Fruit fly (Drosophila melanogaster) whole organism, adult: Measurements from ENCODE around the gene mRpL9.

ENCODE experiments used
- CG11617 ChIP-seq: fragments of 200-800 bp; sonication (Bioruptor generic); optimal IDR thresholded peaks from 2 replicates; lab custom pipeline; 2017; ENCODE audit warnings: mild to moderate bottlenecking, missing biosample characterization, missing genetic modification reagents, missing genetic modification characterization
- CG12768 ChIP-seq: fragments of 200-800 bp; sonication (Bioruptor generic); optimal IDR thresholded peaks from 2 replicates; lab custom pipeline; 2017; ENCODE audit warnings: missing biosample characterization, missing genetic modification characterization, mild to moderate bottlenecking, moderate library complexity, missing genetic modification reagents
- CG14711 ChIP-seq: fragments of 200-800 bp; sonication (Bioruptor generic); optimal IDR thresholded peaks from 2 replicates; lab custom pipeline; 2018; ENCODE audit warnings: missing biosample characterization, mild to moderate bottlenecking, missing genetic modification characterization, moderate library complexity
- CG1620 ChIP-seq: fragments of 200-800 bp; sonication (Bioruptor generic); optimal IDR thresholded peaks from 2 replicates; lab custom pipeline; 2016; ENCODE audit warnings: missing biosample characterization, missing genetic modification characterization
- CG33017 ChIP-seq: fragments of 200-800 bp; sonication (Bioruptor generic); optimal IDR thresholded peaks from 2 replicates; lab custom pipeline; 2018; ENCODE audit warnings: missing biosample characterization, mild to moderate bottlenecking, missing genetic modification characterization, moderate library complexity
- CG5204 ChIP-seq: fragments of 200-800 bp; sonication (Bioruptor generic); optimal IDR thresholded peaks from 2 replicates; lab custom pipeline; 2016; ENCODE audit warnings: missing biosample characterization, missing genetic modification characterization
- CG7045 ChIP-seq: fragments of 200-800 bp; sonication (Bioruptor generic); optimal IDR thresholded peaks from 2 replicates; lab custom pipeline; 2017; ENCODE audit warnings: missing biosample characterization, mild to moderate bottlenecking, missing genetic modification characterization
- CG7101 ChIP-seq: fragments of 200-800 bp; sonication (Bioruptor generic); optimal IDR thresholded peaks from 2 replicates; lab custom pipeline; 2018; ENCODE audit warnings: missing biosample characterization, mild to moderate bottlenecking, missing genetic modification characterization, moderate library complexity
- Clk ChIP-seq: fragments of 200-800 bp; sonication (Bioruptor generic); optimal IDR thresholded peaks from 2 replicates; lab custom pipeline; 2017; ENCODE audit warnings: missing biosample characterization, missing genetic modification characterization
- Crg-1 ChIP-seq: fragments of 200-800 bp; sonication (Bioruptor generic); optimal IDR thresholded peaks from 2 replicates; lab custom pipeline; 2016; ENCODE audit warnings: missing biosample characterization, missing genetic modification characterization
- Hr96 ChIP-seq: fragments of 200-800 bp; sonication (Bioruptor generic); optimal IDR thresholded peaks from 2 replicates; lab custom pipeline; 2016; ENCODE audit warnings: missing biosample characterization, missing genetic modification characterization
- Mnt ChIP-seq: fragments of 200-800 bp; sonication (Bioruptor generic); optimal IDR thresholded peaks from 2 replicates; lab custom pipeline; 2016; ENCODE audit warnings: missing biosample characterization, mild to moderate bottlenecking, missing genetic modification characterization
- bab1 ChIP-seq: fragments of 200-800 bp; sonication (Bioruptor generic); optimal IDR thresholded peaks from 3 replicates; lab custom pipeline; 2019; ENCODE audit warnings: missing biosample characterization, mild to moderate bottlenecking, missing genetic modification characterization, moderate library complexity
- cic ChIP-seq: fragments of 200-800 bp; sonication (Bioruptor generic); optimal IDR thresholded peaks from 2 replicates; lab custom pipeline; 2017; ENCODE audit warnings: missing biosample characterization, mild to moderate bottlenecking, missing genetic modification characterization, moderate library complexity
- cnc ChIP-seq, 2 experiments: fragments of >200 bp; optimal IDR thresholded peaks; 2 replicates each; lab custom pipeline; 2017
- kay ChIP-seq: fragments of 200-800 bp; sonication (Bioruptor generic); peaks from one replicate; lab custom pipeline; 2016; ENCODE audit warnings: missing biosample characterization, missing genetic modification characterization, borderline replicate concordance
- ovo ChIP-seq: fragments of 200-800 bp; sonication (Bioruptor generic); optimal IDR thresholded peaks from 2 replicates; lab custom pipeline; 2016; ENCODE audit warnings: missing biosample characterization, missing genetic modification characterization
- pad ChIP-seq: fragments of 200-800 bp; sonication (Bioruptor generic); optimal IDR thresholded peaks from 3 replicates; lab custom pipeline; 2017; ENCODE audit warnings: missing biosample characterization, missing genetic modification characterization, mild to moderate bottlenecking, moderate library complexity, missing genetic modification reagents
- tj ChIP-seq: fragments of 200-800 bp; sonication (Bioruptor generic); optimal IDR thresholded peaks from 3 replicates; lab custom pipeline; 2017; ENCODE audit warnings: missing biosample characterization, mild to moderate bottlenecking, missing genetic modification characterization, moderate library complexity
- toe ChIP-seq: fragments of 200-800 bp; sonication (Bioruptor generic); optimal IDR thresholded peaks from 2 replicates; lab custom pipeline; 2016; ENCODE audit warnings: missing biosample characterization, missing genetic modification characterization

The mRpL9 gene

dm6 chr3R:15361490-15361889 is 31.0 kb downstream of the mRpL9 start, which contains the start of the genes Cog2 and Trax:
Gene Cog2 (minus strand): TSS chr3R:15361657.
Gene Trax (plus strand): TSS chr3R:15361692.
- peak; percentile 19 for TF ChIP-seq bab1 (GFP tag; lab: Kevin White, UChicago)
- TF ChIP-seq CG7101: no peak
- peak; percentile 80 for TF ChIP-seq tj (GFP tag; lab: Kevin White, UChicago)
- TF ChIP-seq CG11617 (GFP tag; lab: Kevin White, UChicago): no peak

- TF ChIP-seq ovo (GFP tag; lab: Kevin White, UChicago): no peak
- TF ChIP-seq CG14711 (tag; lab: Kevin White, UChicago): peak; percentile 38
- peak; percentile 41 for TF ChIP-seq CG1620 (GFP tag; lab: Kevin White, UChicago)
- peak; percentile 44 for TF ChIP-seq CG7101
- peak; percentile 9 for TF ChIP-seq Mnt (GFP tag; lab: Kevin White, UChicago)
- TF ChIP-seq bab1 (GFP tag; lab: Kevin White, UChicago): peak; percentile 46
- TF ChIP-seq CG5204: no peak
- TF ChIP-seq Crg-1 (GFP tag; lab: Kevin White, UChicago): peak; percentile 17
Measured at dm6 chr3R:15363608-15364007, 33.1 kb downstream of the mRpL9 start, which contains the start of gene CG6171. Gene CG6171 (minus strand): TSS chr3R:15363857.

- TF ChIP-seq CG5204 (no peak), CG12768 (GFP tag; lab: Kevin White, UChicago) (peak; percentile 7), CG14711 (tag; lab: Kevin White, UChicago) (peak; percentile 70), CG7045 (GFP tag; lab: Kevin White, UChicago) (peak; percentile 67), CG11617 (GFP tag; lab: Kevin White, UChicago) (no peak), CG33017 (tag; lab: Kevin White, UChicago) (peak; percentile 87), tj (GFP tag; lab: Kevin White, UChicago) (no peak), CG7101 (peak; percentile 76)
Measured at dm6 chr3R:15366839-15367238, 36.3 kb downstream of the mRpL9 start.

dm6 chr3R:15367477-15367876 is 36.9 kb downstream of the mRpL9 start, which contains the start of gene CG34404:
Gene CG34404 (minus strand): TSS chr3R:15367665.
- TF ChIP-seq Crg-1 (GFP tag; lab: Kevin White, UChicago) (peak; percentile 19), CG33017 (tag; lab: Kevin White, UChicago) (no peak), CG14711 (tag; lab: Kevin White, UChicago) (no peak), cnc (optimal IDR thresholded peaks at IDR 0.05; lab: Kevin White, UChicago) (no peak), Mnt (GFP tag; lab: Kevin White, UChicago) (peak; percentile 10), CG1620 (GFP tag; lab: Kevin White, UChicago) (peak; percentile 24), CG7101 (peak; percentile 34)

dm6 chr3R:15369742-15370141 is 39.2 kb downstream of the mRpL9 start, which contains the start of gene CG14868:
Gene CG14868 (minus strand): TSS chr3R:15369945.
- TF ChIP-seq Hr96 (GFP tag; lab: Kevin White, UChicago) (no peak), cnc (optimal IDR thresholded peaks at IDR 0.05; lab: Kevin White, UChicago) (no peak), CG11617 (GFP tag; lab: Kevin White, UChicago) (no peak), ovo (GFP tag; lab: Kevin White, UChicago) (no peak), CG33017 (tag; lab: Kevin White, UChicago) (no peak), kay (GFP tag; lab: Kevin White, UChicago) (no peak), toe (GFP tag; lab: Kevin White, UChicago) (no peak), CG12768 (GFP tag; lab: Kevin White, UChicago) (no peak), cic (no peak), CG1620 (GFP tag; lab: Kevin White, UChicago) (no peak), pad (GFP tag; lab: Kevin White, UChicago) (no peak), Crg-1 (GFP tag; lab: Kevin White, UChicago) (no peak)

dm6 chr3R:15371833-15372232 is 41.3 kb downstream of the mRpL9 start, which contains the start of the genes Ccm3 and CG6136:
Gene Ccm3 (plus strand): TSS chr3R:15371957.
Gene CG6136 (minus strand): TSS chr3R:15372212.
- TF ChIP-seq Crg-1 (GFP tag; lab: Kevin White, UChicago) (peak; percentile 85), Hr96 (GFP tag; lab: Kevin White, UChicago) (peak; percentile 72), pad (GFP tag; lab: Kevin White, UChicago) (peak; percentile 70), CG14711 (tag; lab: Kevin White, UChicago) (peak; percentile 38), kay (GFP tag; lab: Kevin White, UChicago) (no peak), bab1 (GFP tag; lab: Kevin White, UChicago) (peak; percentile 66), toe (GFP tag; lab: Kevin White, UChicago) (peak; percentile 32), CG11617 (GFP tag; lab: Kevin White, UChicago) (peak; percentile 31), CG7101 (peak; percentile 78), CG5204 (no peak), CG7045 (GFP tag; lab: Kevin White, UChicago) (peak; percentile 42), ovo (GFP tag; lab: Kevin White, UChicago) (peak; percentile 49), Clk (peak; percentile 37), tj (GFP tag; lab: Kevin White, UChicago) (no peak), cic (peak; percentile 45), CG12768 (GFP tag; lab: Kevin White, UChicago) (peak; percentile 69), cnc (optimal IDR thresholded peaks at IDR 0.05; lab: Kevin White, UChicago) (no peak), CG1620 (GFP tag; lab: Kevin White, UChicago) (peak; percentile 38), Mnt (GFP tag; lab: Kevin White, UChicago) (peak; percentile 73), CG33017 (tag; lab: Kevin White, UChicago) (peak; percentile 53)
